Worm (Caenorhabditis elegans): ENCODE results near the gene Y62E10A.24.
A peak's percentile ranks its signal among the peaks of the same experiment; 100 is the strongest.

The Y62E10A.24 gene

DNA sequence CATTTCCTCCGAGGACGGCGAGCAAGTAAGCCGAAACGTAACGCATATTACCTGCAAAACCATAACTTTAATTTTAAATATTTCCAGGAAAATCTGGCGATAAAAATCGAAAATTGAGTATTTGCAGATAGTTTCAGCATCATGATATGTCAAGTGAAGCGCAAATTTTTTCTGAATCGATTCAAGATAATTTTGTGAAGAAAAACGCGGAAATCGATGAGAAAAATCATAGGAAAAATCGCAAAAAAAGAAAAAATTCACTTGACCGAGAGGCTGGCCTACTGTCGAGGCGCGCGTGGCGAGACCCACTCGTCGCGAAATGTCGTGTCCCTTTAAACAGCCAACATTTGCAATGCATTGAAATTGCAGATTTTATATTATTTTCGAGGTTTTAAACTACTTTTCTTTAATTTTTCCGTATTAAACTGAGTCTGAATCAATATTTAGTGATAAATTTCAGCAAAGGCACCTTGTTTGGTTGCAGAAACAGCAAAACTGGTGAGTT lies at the start of gene Y62E10A.24, which contains the start of the genes rla-2 and popl-7:
Gene Y62E10A.24, plus strand, starts transcription at position 476 of the 505 bp plus-strand sequence.
Gene rla-2, minus strand, starts transcription at position 51 of the 505 bp plus-strand sequence.
Gene popl-7, plus strand, starts transcription at position 455 of the 505 bp plus-strand sequence.
- TF ChIP-seq T07F8.4 (tag; optimal IDR thresholded peaks at IDR 0.05) (no peak), F23B12.7 (tag; optimal IDR thresholded peaks at IDR 0.05; ENCODE audit: insufficient read depth) (peak; percentile 27), F33H1.4 (GFP tag; IDR thresholded peaks at IDR 0.05) (peak; percentile 79), snpc-4 (GFP tag; optimal IDR thresholded peaks at IDR 0.05) (no peak), snpc-4 (tag; optimal IDR thresholded peaks at IDR 0.05) (peak in 1 of 4 experiments; percentile 3), madf-6 (GFP tag; IDR thresholded peaks at IDR 0.05) (peak; percentile 12; the same call in 1 of the 2 replicates)

ce11 chrIV:13322429-13322828 lies 48.1 kb upstream of the Y62E10A.24 start:
- TF ChIP-seq zim-3 (tag; optimal IDR thresholded peaks at IDR 0.05), result no peak
- TF ChIP-seq B0035.1 (tag; optimal IDR thresholded peaks at IDR 0.05), result no peak
- no peak for TF ChIP-seq rpc-1 (optimal IDR thresholded peaks at IDR 0.05)
- no peak for TF ChIP-seq rpc-1 (tag; optimal IDR thresholded peaks at IDR 0.05)
- TF ChIP-seq ztf-3 (GFP tag; optimal IDR thresholded peaks at IDR 0.05), result no peak
- TF ChIP-seq snpc-1.3 (tag; optimal IDR thresholded peaks at IDR 0.05; ENCODE audit: insufficient read depth), result no peak
- TF ChIP-seq dpl-1 (GFP tag; optimal IDR thresholded peaks at IDR 0.05), result no peak
- peak; percentile 57 for TF ChIP-seq tbp1 (GFP tag; optimal IDR thresholded peaks at IDR 0.05)
- TF ChIP-seq unc-62 (GFP tag; optimal IDR thresholded peaks at IDR 0.05), result no peak
- no peak for TF ChIP-seq F57A8.1 (GFP tag; optimal IDR thresholded peaks at IDR 0.05)
- no peak for TF ChIP-seq ccch-3 (GFP tag; optimal IDR thresholded peaks at IDR 0.05)
- TF ChIP-seq lsl-1 (GFP tag; optimal IDR thresholded peaks at IDR 0.05), result no peak
- TF ChIP-seq ets-4 (GFP tag; optimal IDR thresholded peaks at IDR 0.05), result peak; percentile 49
- peak; percentile 81 for TF ChIP-seq lin-40 (tag; optimal IDR thresholded peaks at IDR 0.05)
- TF ChIP-seq K12H6.12 (tag; optimal IDR thresholded peaks at IDR 0.05), result no peak
- TF ChIP-seq F39B2.1 (GFP tag; IDR thresholded peaks at IDR 0.05), result no peak
- no peak for TF ChIP-seq sea-2 (GFP tag; IDR thresholded peaks at IDR 0.05)
- TF ChIP-seq egl-18 (GFP tag; IDR thresholded peaks at IDR 0.05), result no peak
- TF ChIP-seq attf-5 (GFP tag; optimal IDR thresholded peaks at IDR 0.05), result peak; percentile 77
- no peak for TF ChIP-seq ztf-28 (GFP tag; IDR thresholded peaks at IDR 0.05)
- no peak for TF ChIP-seq Y67H2A.10 (GFP tag; conservative IDR thresholded peaks at IDR 0.05)
- no peak for TF ChIP-seq snpc-1.1 (tag; optimal IDR thresholded peaks at IDR 0.05; ENCODE audit: insufficient read depth)
- TF ChIP-seq akir-1 (GFP tag; optimal IDR thresholded peaks at IDR 0.05), result no peak
- no peak for TF ChIP-seq athp-1 (tag; optimal IDR thresholded peaks at IDR 0.05)
- peak; percentile 79 for TF ChIP-seq B0336.3 (GFP tag; IDR thresholded peaks at IDR 0.05)
- TF ChIP-seq lin-54 (GFP tag; optimal IDR thresholded peaks at IDR 0.05), result peak; percentile 43
- TF ChIP-seq tlf-1 (GFP tag; optimal IDR thresholded peaks at IDR 0.05), result peak; percentile 64
- no peak for TF ChIP-seq C17E4.6 (GFP tag; IDR thresholded peaks at IDR 0.05)
- no peak for TF ChIP-seq fkh-3 (tag; optimal IDR thresholded peaks at IDR 0.05)
- no peak for TF ChIP-seq ceh-100 (GFP tag; IDR thresholded peaks at IDR 0.05)
- TF ChIP-seq hrde-1 (tag; optimal IDR thresholded peaks at IDR 0.05; ENCODE audit: borderline replicate concordance), result no peak
- TF ChIP-seq snpc-4 (GFP tag; optimal IDR thresholded peaks at IDR 0.05), result no peak
- TF ChIP-seq snpc-4 (tag; optimal IDR thresholded peaks at IDR 0.05), result peak in 3 of 4 experiments; percentile 31 to 51 (median 42)
- TF ChIP-seq sdz-38 (tag; optimal IDR thresholded peaks at IDR 0.05), result no peak
- TF ChIP-seq nhr-120 (GFP tag; IDR thresholded peaks at IDR 0.05), result no peak
- TF ChIP-seq F57C9.4 (tag; optimal IDR thresholded peaks at IDR 0.05), result no peak
- no peak for TF ChIP-seq pbrm-1 (GFP tag; IDR thresholded peaks at IDR 0.05)
- TF ChIP-seq nfya-1 (tag; optimal IDR thresholded peaks at IDR 0.05; ENCODE audit: borderline replicate concordance, insufficient read depth), result no peak
- TF ChIP-seq F33H1.4 (GFP tag; IDR thresholded peaks at IDR 0.05), result no peak
- TF ChIP-seq rec-8 (tag; optimal IDR thresholded peaks at IDR 0.05), result no peak
- TF ChIP-seq ztf-6 (GFP tag; IDR thresholded peaks at IDR 0.05), result no peak
- peak; percentile 21 for TF ChIP-seq ceh-27 (GFP tag; optimal IDR thresholded peaks at IDR 0.05)

All from whole organism, young adult.